Worm (Caenorhabditis elegans) whole organism, L1 larva: ENCODE results near the gene dgn-3.
"Not testable (repeated sequence)": the region's sequence is repeated elsewhere in the genome, so short reads cannot be mapped to it uniquely, and the experiment has no call there.

Experiments
- ceh-82 ChIP-seq, 3 experiments: fragments of 150-350 bp in 1 of 3; sonication (generic microtip) in 2 of 3; optimal IDR thresholded peaks; 2 replicates each; lab custom pipeline; 2014 to 2017; ENCODE audit warnings: missing biosample characterization in 3 of 3, missing genetic modification characterization in 3 of 3
- ces-1 ChIP-seq: fragments of 150-350 bp; optimal IDR thresholded peaks from 2 replicates; lab custom pipeline; 2014; ENCODE audit warnings: missing biosample characterization, missing genetic modification reagents, missing genetic modification characterization
- jun-1 ChIP-seq: fragments of 150-350 bp; optimal IDR thresholded peaks from 2 replicates; lab custom pipeline; 2014; ENCODE audit warnings: missing biosample characterization, missing genetic modification reagents, missing genetic modification characterization
- nhr-12 ChIP-seq: sonication (generic microtip); optimal IDR thresholded peaks from 2 replicates; lab custom pipeline; 2017; ENCODE audit warnings: missing biosample characterization, missing genetic modification characterization
- tbx-2 ChIP-seq: sonication (generic microtip); optimal IDR thresholded peaks from 2 replicates; lab custom pipeline; 2016; ENCODE audit warnings: missing genetic modification characterization, missing compliant biosample characterization
- unc-130 ChIP-seq: fragments of 150-350 bp; optimal IDR thresholded peaks from 2 replicates; lab custom pipeline; 2017; ENCODE audit warnings: missing biosample characterization, missing genetic modification characterization, inconsistent platforms
- ztf-11 ChIP-seq, 2 experiments: sonication (generic microtip); optimal IDR thresholded peaks; 2 replicates each; lab custom pipeline; 2016 to 2017; ENCODE audit warnings: missing genetic modification characterization in 2 of 2, missing biosample characterization in 1 of 2, missing compliant biosample characterization in 1 of 2

DNA sequence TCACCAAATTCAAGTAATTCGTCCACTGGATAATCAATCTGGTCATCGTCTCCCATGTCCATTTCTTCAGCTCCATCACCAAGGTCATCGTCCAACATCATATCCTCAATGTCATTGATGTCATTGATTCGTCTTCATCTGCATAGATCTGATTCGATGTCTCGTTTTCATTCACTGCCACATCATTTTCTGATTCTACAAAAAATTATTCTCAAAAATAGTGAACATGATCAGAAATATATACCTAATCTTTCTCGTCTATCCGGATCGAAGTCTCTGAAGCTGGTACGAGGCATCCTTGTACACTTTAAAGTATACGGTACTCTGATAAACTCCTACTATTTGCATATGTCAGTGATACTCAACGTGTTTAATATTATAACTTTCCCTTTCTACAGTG lies 32.8 kb upstream of the dgn-3 start, which contains the start of gene C36C9.4:
- TF ChIP-seq ceh-82 (tag; optimal IDR thresholded peaks at IDR 0.05; lab: Kevin White, UChicago); ztf-11 (tag; optimal IDR thresholded peaks at IDR 0.05; lab: Kevin White, UChicago); tbx-2 (tag; lab: Kevin White, UChicago); ces-1 (GFP tag; lab: Kevin White, UChicago); unc-130 (tag; lab: Kevin White, UChicago); nhr-12 (tag; lab: Kevin White, UChicago); jun-1: not testable (repeated sequence)
